Worm (Caenorhabditis elegans) whole organism, young adult: ENCODE results near the gene oac-30.

Experiments
- B0035.1 ChIP-seq: sonication (generic microtip); optimal IDR thresholded peaks from 2 replicates; lab custom pipeline; 2016; ENCODE audit warnings: missing genetic modification characterization, mild to moderate bottlenecking, missing compliant biosample characterization, missing genotype, missing genetic modification reagents
- C17E4.6 ChIP-seq: fragments of 200-800 bp; sonication (Bioruptor generic); IDR thresholded peaks from 2 replicates; pipeline ENCODE4 v1.3.6; 2022; ENCODE audit warnings: missing genetic modification reagents, missing genetic modification characterization, missing compliant biosample characterization
- F10E7.11 ChIP-seq: sonication (generic microtip); optimal IDR thresholded peaks from 2 replicates; lab custom pipeline; 2017; ENCODE audit warnings: mild to moderate bottlenecking, missing genetic modification characterization, moderate library complexity, missing compliant biosample characterization
- F52B5.7 ChIP-seq: sonication (generic microtip); optimal IDR thresholded peaks from 2 replicates; lab custom pipeline; 2016; ENCODE audit warnings: mild to moderate bottlenecking, missing genetic modification characterization, missing compliant biosample characterization
- F55B11.4 ChIP-seq: sonication (generic microtip); optimal IDR thresholded peaks from 2 replicates; lab custom pipeline; 2016; ENCODE audit warnings: missing compliant biosample characterization, missing genetic modification characterization, borderline replicate concordance; ENCODE audit not compliant: insufficient read depth
- K11D2.4 ChIP-seq: fragments of 200-800 bp; sonication (Bioruptor generic); IDR thresholded peaks from 2 replicates; pipeline ENCODE4 v1.3.6; 2022; ENCODE audit warnings: missing genetic modification reagents, missing genetic modification characterization, missing compliant biosample characterization
- Y53F4B.3 ChIP-seq: fragments of 200-800 bp; sonication (Bioruptor generic); IDR thresholded peaks from 2 replicates; pipeline ENCODE4 v1.3.6; 2022; ENCODE audit warnings: missing genetic modification reagents, missing genetic modification characterization, missing compliant biosample characterization
- Y79H2A.3 ChIP-seq: fragments of 200-800 bp; sonication (Bioruptor generic); conservative IDR thresholded peaks from 2 replicates; pipeline ENCODE4 v1.3.6; 2022; ENCODE audit warnings: missing genetic modification reagents, missing genetic modification characterization, missing compliant biosample characterization
- ZK185.1 ChIP-seq: sonication (generic microtip); optimal IDR thresholded peaks from 2 replicates; lab custom pipeline; 2016; ENCODE audit warnings: mild to moderate bottlenecking, missing genetic modification characterization, missing compliant biosample characterization; ENCODE audit not compliant: poor library complexity, severe bottlenecking
- akir-1 ChIP-seq: fragments of 200-800 bp; sonication (Bioruptor generic); optimal IDR thresholded peaks from 2 replicates; lab custom pipeline; 2018; ENCODE audit warnings: mild to moderate bottlenecking, missing genetic modification characterization, moderate library complexity, missing compliant biosample characterization
- aptf-2 ChIP-seq: fragments of 200-800 bp; sonication (Bioruptor generic); conservative IDR thresholded peaks from 2 replicates; pipeline ENCODE4 v1.3.6; 2022; ENCODE audit warnings: missing genetic modification reagents, missing genetic modification characterization, missing compliant biosample characterization
- atf-7 ChIP-seq: sonication (generic microtip); optimal IDR thresholded peaks from 2 replicates; lab custom pipeline; 2017; ENCODE audit warnings: mild to moderate bottlenecking, missing genetic modification characterization, missing compliant biosample characterization
- attf-6 ChIP-seq: fragments of 200-800 bp; sonication (Bioruptor generic); IDR thresholded peaks from 2 replicates; pipeline ENCODE4 v1.3.6; 2022; ENCODE audit warnings: missing genetic modification reagents, missing genetic modification characterization, missing compliant biosample characterization
- cebp-1 ChIP-seq, 2 experiments: fragments of 200-800 bp in 1 of 2; sonication (Bioruptor generic) in 1 of 2; sonication (generic microtip) in 1 of 2; IDR thresholded peaks in 1 of 2; optimal IDR thresholded peaks in 1 of 2; 2 replicates each; pipeline versions ENCODE4 v1.3.6 to Lab custom; 2017 to 2022; ENCODE audit warnings: missing compliant biosample characterization in 2 of 2, missing genetic modification characterization in 2 of 2, mild to moderate bottlenecking in 1 of 2, missing genetic modification reagents in 1 of 2, moderate library complexity in 1 of 2
- ceh-58 ChIP-seq: fragments of 200-800 bp; sonication (Bioruptor generic); IDR thresholded peaks from 2 replicates; pipeline ENCODE4 v1.3.6; 2022; ENCODE audit warnings: missing genetic modification characterization, missing compliant biosample characterization
- die-1 ChIP-seq: sonication (generic microtip); optimal IDR thresholded peaks from 2 replicates; lab custom pipeline; 2016; ENCODE audit warnings: missing genotype, mild to moderate bottlenecking, missing genetic modification characterization, missing compliant biosample characterization
- dox-1 ChIP-seq: fragments of 200-800 bp; sonication (Bioruptor generic); IDR thresholded peaks from 2 replicates; pipeline ENCODE4 v1.3.6; 2022; ENCODE audit warnings: missing genetic modification reagents, missing genetic modification characterization, missing compliant biosample characterization
- dpff-1 ChIP-seq: sonication (generic microtip); optimal IDR thresholded peaks from 2 replicates; lab custom pipeline; 2017; ENCODE audit warnings: mild to moderate bottlenecking, missing genetic modification characterization, missing compliant biosample characterization
- efl-1 ChIP-seq: fragments of 150-350 bp; optimal IDR thresholded peaks from 2 replicates; lab custom pipeline; 2014; ENCODE audit warnings: missing biosample characterization, missing genetic modification reagents, missing genetic modification characterization
- egl-18 ChIP-seq: fragments of 200-800 bp; sonication (Bioruptor generic); IDR thresholded peaks from 2 replicates; pipeline ENCODE4 v1.3.6; 2022; ENCODE audit warnings: missing genetic modification reagents, missing genetic modification characterization, missing compliant biosample characterization
- egl-44 ChIP-seq: fragments of 200-800 bp; sonication (Bioruptor generic); IDR thresholded peaks from 2 replicates; pipeline ENCODE4 v1.3.6; 2022; ENCODE audit warnings: missing genetic modification reagents, missing genetic modification characterization, missing compliant biosample characterization
- him-1 ChIP-seq: sonication (generic microtip); optimal IDR thresholded peaks from 2 replicates; lab custom pipeline; 2016; ENCODE audit warnings: missing genotype, missing genetic modification reagents, missing genetic modification characterization, missing compliant biosample characterization
- hmg-1.2 ChIP-seq: fragments of 200-800 bp; sonication (Bioruptor generic); IDR thresholded peaks from 2 replicates; pipeline ENCODE4 v1.3.6; 2022; ENCODE audit warnings: missing genetic modification reagents, missing genetic modification characterization, missing compliant biosample characterization
- hrde-1 ChIP-seq: sonication (generic microtip); optimal IDR thresholded peaks from 2 replicates; lab custom pipeline; 2016; ENCODE audit warnings: missing genetic modification characterization, mild to moderate bottlenecking, missing compliant biosample characterization, moderate library complexity, missing genotype, missing genetic modification reagents, borderline replicate concordance
- mcd-1 ChIP-seq: fragments of 200-800 bp; sonication (Bioruptor generic); IDR thresholded peaks from 2 replicates; pipeline ENCODE4 v1.3.6; 2022; ENCODE audit warnings: missing genetic modification reagents, missing genetic modification characterization, missing compliant biosample characterization
- mel-28 ChIP-seq: sonication (generic microtip); optimal IDR thresholded peaks from 2 replicates; lab custom pipeline; 2016; ENCODE audit warnings: borderline replicate concordance, mild to moderate bottlenecking, missing genetic modification characterization, missing compliant biosample characterization
- nfya-2 ChIP-seq: fragments of 200-800 bp; sonication (Bioruptor generic); IDR thresholded peaks from 2 replicates; pipeline ENCODE4 v1.3.6; 2022; ENCODE audit warnings: missing genetic modification reagents, missing genetic modification characterization, missing compliant biosample characterization
- nhr-90 ChIP-seq: sonication (generic microtip); optimal IDR thresholded peaks from 2 replicates; lab custom pipeline; 2016; ENCODE audit warnings: missing genotype, mild to moderate bottlenecking, missing genetic modification characterization, missing compliant biosample characterization
- rcor-1 ChIP-seq: fragments of 200-800 bp; sonication (Bioruptor generic); IDR thresholded peaks from 2 replicates; pipeline ENCODE4 v1.3.6; 2022; ENCODE audit warnings: missing genetic modification reagents, missing genetic modification characterization, missing compliant biosample characterization
- rec-8 ChIP-seq, 2 experiments: sonication (generic microtip); optimal IDR thresholded peaks; 2 replicates each; lab custom pipeline; 2016; ENCODE audit warnings: mild to moderate bottlenecking in 2 of 2, missing genetic modification characterization in 2 of 2, missing genetic modification reagents in 2 of 2, missing genotype in 2 of 2, missing biosample characterization in 1 of 2, missing compliant biosample characterization in 1 of 2, moderate library complexity in 1 of 2
- repo-1 ChIP-seq: sonication (generic microtip); optimal IDR thresholded peaks from 2 replicates; lab custom pipeline; 2017; ENCODE audit warnings: mild to moderate bottlenecking, missing genetic modification characterization, missing compliant biosample characterization
- sdz-38 ChIP-seq: sonication (generic microtip); optimal IDR thresholded peaks from 2 replicates; lab custom pipeline; 2016; ENCODE audit warnings: missing genotype, missing genetic modification characterization, missing compliant biosample characterization
- snpc-1.1 ChIP-seq: sonication (generic microtip); optimal IDR thresholded peaks from 2 replicates; lab custom pipeline; 2017; ENCODE audit warnings: missing genetic modification characterization, mild to moderate bottlenecking, missing compliant biosample characterization, antibody characterized with exemption, moderate library complexity, missing genotype, missing genetic modification reagents; ENCODE audit not compliant: insufficient read depth
- snpc-1.3 ChIP-seq: sonication (generic microtip); optimal IDR thresholded peaks from 2 replicates; lab custom pipeline; 2017; ENCODE audit warnings: missing genetic modification characterization, mild to moderate bottlenecking, missing compliant biosample characterization, antibody characterized with exemption, moderate library complexity, missing genotype, missing genetic modification reagents; ENCODE audit not compliant: insufficient read depth
- sptf-2 ChIP-seq: fragments of 200-800 bp; sonication (Bioruptor generic); optimal IDR thresholded peaks from 2 replicates; lab custom pipeline; 2018; ENCODE audit warnings: mild to moderate bottlenecking, missing genetic modification characterization, missing compliant biosample characterization
- tbp1 ChIP-seq: fragments of 200-800 bp; sonication (Bioruptor generic); optimal IDR thresholded peaks from 2 replicates; lab custom pipeline; 2018; ENCODE audit warnings: mild to moderate bottlenecking, missing genetic modification characterization, missing compliant biosample characterization
- zim-3 ChIP-seq: sonication (generic microtip); optimal IDR thresholded peaks from 2 replicates; lab custom pipeline; 2017; ENCODE audit warnings: mild to moderate bottlenecking, missing genetic modification characterization, moderate library complexity, missing compliant biosample characterization
- ztf-22 ChIP-seq: fragments of 200-800 bp; sonication (Bioruptor generic); optimal IDR thresholded peaks from 2 replicates; lab custom pipeline; 2018; ENCODE audit warnings: mild to moderate bottlenecking, missing genetic modification characterization, moderate library complexity, missing compliant biosample characterization
- ztf-3 ChIP-seq: fragments of 200-800 bp; sonication (Bioruptor generic); optimal IDR thresholded peaks from 2 replicates; lab custom pipeline; 2018; ENCODE audit warnings: mild to moderate bottlenecking, missing genetic modification characterization, missing compliant biosample characterization

Gene oac-30

DNA sequence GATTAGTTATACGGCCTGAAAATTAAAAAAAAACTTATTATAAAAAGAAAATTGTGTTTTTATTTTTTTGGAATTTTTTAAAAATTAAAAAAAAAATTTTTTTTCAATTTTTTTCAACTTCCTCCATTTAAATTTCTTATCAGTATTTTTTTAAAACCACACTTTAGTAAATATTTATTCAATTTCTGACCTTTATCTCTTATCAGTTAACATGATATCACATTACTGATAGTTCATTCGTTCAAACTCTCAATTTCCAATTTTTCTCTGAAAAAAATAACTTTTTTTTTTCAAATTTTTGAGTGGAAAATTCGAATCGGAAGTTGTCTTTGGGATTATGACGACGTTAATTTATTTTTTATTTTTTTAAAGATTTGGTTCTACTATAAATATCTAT lies 31.0 kb upstream of the oac-30 start:
- TF ChIP-seq egl-18 (no peak), F52B5.7 (tag; lab: Kevin White, UChicago) (no peak), F10E7.11 (no peak), K11D2.4 (GFP tag; lab: Robert Waterston, UW) (no peak), mcd-1 (GFP tag; lab: Robert Waterston, UW) (no peak), snpc-1.1 (tag; lab: Kevin White, UChicago) (no peak), attf-6 (GFP tag; lab: Robert Waterston, UW) (no peak), sptf-2 (GFP tag; lab: Kevin White, UChicago) (no peak), dox-1 (GFP tag; lab: Robert Waterston, UW) (no peak), nhr-90 (tag; lab: Kevin White, UChicago) (no peak), him-1 (tag; lab: Kevin White, UChicago) (no peak), tbp1 (GFP tag; lab: Kevin White, UChicago) (no peak), nfya-2 (GFP tag; lab: Robert Waterston, UW) (no peak), akir-1 (GFP tag; lab: Kevin White, UChicago) (no peak), mel-28 (no peak), F55B11.4 (tag; lab: Kevin White, UChicago) (no peak), dpff-1 (tag; lab: Kevin White, UChicago) (no peak), zim-3 (tag; lab: Kevin White, UChicago) (no peak), rec-8 (tag; optimal IDR thresholded peaks at IDR 0.05; lab: Kevin White, UChicago) (no peak)

DNA sequence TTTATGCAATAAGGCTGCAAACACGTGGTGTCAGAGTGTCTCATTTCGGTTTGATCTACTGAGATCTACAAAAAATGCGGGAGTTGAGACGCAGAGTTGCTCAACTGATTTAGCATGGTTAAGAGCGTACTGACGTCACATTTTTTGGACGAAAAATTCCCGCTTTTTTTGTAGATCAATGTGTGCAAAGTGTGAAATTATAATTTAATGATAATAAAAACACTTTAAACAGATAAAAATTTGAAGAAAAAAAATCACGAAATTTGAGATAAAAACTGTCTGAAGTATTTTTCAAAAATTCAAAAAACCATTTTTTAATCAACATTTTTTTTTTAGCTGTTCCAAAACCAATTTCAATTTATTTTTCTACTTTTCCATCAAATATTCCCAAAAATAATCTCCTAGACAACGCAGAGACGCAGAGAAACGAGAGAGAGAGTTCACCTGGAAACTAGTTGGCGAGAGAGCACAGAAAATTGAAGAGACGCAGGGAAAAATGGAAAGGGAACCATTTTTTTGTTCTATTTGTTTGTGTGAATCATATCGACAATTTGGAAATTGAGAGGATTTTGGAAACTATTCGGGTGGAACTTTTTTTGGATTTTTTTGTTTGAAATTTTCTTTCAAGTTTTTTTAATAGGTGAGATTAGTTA lies 30.5 kb upstream of the oac-30 start:
- no peak for TF ChIP-seq snpc-1.3 (tag; lab: Kevin White, UChicago)
- TF ChIP-seq Y53F4B.3 (GFP tag; lab: Robert Waterston, UW), result no peak
- TF ChIP-seq atf-7 (tag; lab: Kevin White, UChicago), result no peak
- TF ChIP-seq mel-28, result no peak
- TF ChIP-seq hmg-1.2 (GFP tag; lab: Robert Waterston, UW), result peak; percentile 82
- no peak for TF ChIP-seq ZK185.1 (tag; lab: Kevin White, UChicago)
- no peak for TF ChIP-seq F52B5.7 (tag; lab: Kevin White, UChicago)
- TF ChIP-seq, all 124 proteins: peak for 1

DNA sequence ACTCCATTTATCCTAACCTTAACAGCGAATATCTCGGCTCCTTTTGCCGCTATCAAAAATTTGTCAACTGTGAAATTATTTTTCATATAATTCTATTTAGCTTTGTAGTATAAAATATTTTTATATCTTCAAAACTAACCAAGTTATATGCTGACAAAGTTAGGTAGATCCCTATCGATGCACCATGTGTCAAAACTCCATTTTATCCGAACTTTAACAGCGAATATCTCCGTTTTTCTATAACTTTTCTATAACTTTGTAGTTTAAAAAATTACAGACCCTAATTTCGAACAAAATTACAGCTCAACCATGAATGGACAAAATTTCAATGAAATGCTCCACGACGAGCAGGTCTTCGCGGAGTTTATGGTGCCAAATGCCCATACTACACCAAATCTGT lies 29.1 kb upstream of the oac-30 start, which contains the start of gene Y57G7A.2:
Gene Y57G7A.2 (plus strand): TSS at position 301 of the 400 bp plus-strand sequence.
- no peak for TF ChIP-seq aptf-2 (GFP tag; lab: Robert Waterston, UW)
- TF ChIP-seq sdz-38, result no peak
- TF ChIP-seq rcor-1 (GFP tag; lab: Robert Waterston, UW), result no peak
- TF ChIP-seq egl-44 (GFP tag; lab: Robert Waterston, UW), result no peak
- TF ChIP-seq efl-1, result no peak
- TF ChIP-seq ztf-22 (GFP tag; lab: Kevin White, UChicago), result no peak
- TF ChIP-seq sptf-2 (GFP tag; lab: Kevin White, UChicago), result no peak
- no peak for TF ChIP-seq ZK185.1 (tag; lab: Kevin White, UChicago)
- TF ChIP-seq mel-28, result no peak
- TF ChIP-seq snpc-1.3 (tag; lab: Kevin White, UChicago), result no peak
- TF ChIP-seq die-1 (tag; lab: Kevin White, UChicago), result no peak
- no peak for TF ChIP-seq ztf-3 (GFP tag; lab: Kevin White, UChicago)
- no peak for TF ChIP-seq B0035.1 (tag; lab: Kevin White, UChicago)
- TF ChIP-seq Y79H2A.3 (GFP tag; lab: Robert Waterston, UW), result no peak
- TF ChIP-seq ceh-58 (GFP tag; lab: Robert Waterston, UW), result no peak
- TF ChIP-seq cebp-1 (GFP tag; IDR thresholded peaks at IDR 0.05; lab: Robert Waterston, UW), result no peak
- TF ChIP-seq cebp-1 (tag; optimal IDR thresholded peaks at IDR 0.05; lab: Kevin White, UChicago), result no peak
- no peak for TF ChIP-seq hrde-1 (tag; lab: Kevin White, UChicago)
- no peak for TF ChIP-seq C17E4.6 (GFP tag; lab: Robert Waterston, UW)
- no peak for TF ChIP-seq repo-1 (tag; lab: Kevin White, UChicago)
